Worm (Caenorhabditis elegans): ENCODE results near the gene Y54F10BM.9.

Gene Y54F10BM.9

DNA sequence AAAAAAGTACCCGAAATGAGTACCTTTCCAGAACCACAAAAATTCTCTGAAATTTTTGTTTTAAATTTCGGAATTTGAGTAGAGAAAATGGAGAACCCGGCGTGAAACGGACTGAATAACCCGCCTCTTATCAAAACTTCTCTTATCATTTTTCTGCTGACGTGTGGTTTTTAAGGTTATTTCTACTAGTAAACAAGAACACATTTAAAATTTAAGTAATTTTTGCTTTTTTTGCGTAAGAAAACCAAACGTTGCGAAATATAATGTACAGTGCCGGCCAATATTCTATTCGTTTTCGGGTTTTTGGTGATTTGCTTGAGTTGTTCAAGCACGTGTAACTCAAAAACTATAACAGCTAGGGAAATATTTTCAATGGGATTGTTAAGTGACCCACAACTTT is 6.3 kb upstream of the Y54F10BM.9 start:
- TF ChIP-seq snpc-4 (tag; optimal IDR thresholded peaks at IDR 0.05) (no peak), elt-2 (tag; optimal IDR thresholded peaks at IDR 0.05) (peak; percentile 50), pha-4 (tag; optimal IDR thresholded peaks at IDR 0.05) (peak; percentile 23), pqm-1 (tag; optimal IDR thresholded peaks at IDR 0.05) (peak; percentile 4)

DNA sequence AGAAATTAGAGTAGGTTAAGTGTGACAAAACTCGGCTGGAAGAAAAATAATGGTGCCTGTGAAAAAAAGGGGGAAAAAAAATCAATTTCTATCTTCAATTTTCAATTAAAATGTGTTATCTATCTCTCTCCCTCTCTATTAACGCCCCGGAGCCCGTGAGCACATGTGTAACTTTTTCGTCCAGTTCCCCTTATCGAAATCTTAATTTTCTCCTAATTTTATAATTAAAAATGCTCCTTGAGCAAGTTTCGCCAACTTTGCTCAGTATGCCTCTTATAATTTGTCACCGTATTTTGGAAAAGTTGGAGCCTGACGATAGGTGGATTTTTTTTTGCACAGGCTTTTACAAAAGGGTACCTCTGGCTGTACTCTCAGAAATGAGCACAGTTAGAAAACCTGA is 3.3 kb upstream of the Y54F10BM.9 start, which contains the start of the genes fbxa-1 and Y54F10BM.20:
Gene fbxa-1, minus strand, starts transcription at position 101 of the 400 bp plus-strand sequence.
Gene Y54F10BM.20, plus strand, starts transcription at position 231 of the 400 bp plus-strand sequence.
- no peak for TF ChIP-seq ztf-4 (tag; optimal IDR thresholded peaks at IDR 0.05)
- TF ChIP-seq ceh-16 (tag; optimal IDR thresholded peaks at IDR 0.05): no peak
- TF ChIP-seq lin-39 (tag; optimal IDR thresholded peaks at IDR 0.05): no peak
- TF ChIP-seq lin-15B (tag; optimal IDR thresholded peaks at IDR 0.05): no peak
- TF ChIP-seq snpc-4 (tag; optimal IDR thresholded peaks at IDR 0.05): no peak
- TF ChIP-seq unc-62 (GFP tag; optimal IDR thresholded peaks at IDR 0.05): no peak
- no peak for TF ChIP-seq mdl-1 (tag; optimal IDR thresholded peaks at IDR 0.05)
- no peak for TF ChIP-seq pha-4 (tag; optimal IDR thresholded peaks at IDR 0.05)
- no peak for TF ChIP-seq nhr-67 (tag; optimal IDR thresholded peaks at IDR 0.05)
- TF ChIP-seq ceh-28 (tag; optimal IDR thresholded peaks at IDR 0.05): no peak
- TF ChIP-seq nhr-23 (tag; optimal IDR thresholded peaks at IDR 0.05): no peak
- TF ChIP-seq elt-2 (tag; optimal IDR thresholded peaks at IDR 0.05): no peak
- TF ChIP-seq hmg-11 (tag; optimal IDR thresholded peaks at IDR 0.05): no peak
- TF ChIP-seq nhr-11 (tag; optimal IDR thresholded peaks at IDR 0.05): no peak
- no peak for TF ChIP-seq mml-1 (tag; optimal IDR thresholded peaks at IDR 0.05)
- TF ChIP-seq jun-1 (tag; optimal IDR thresholded peaks at IDR 0.05): no peak

DNA sequence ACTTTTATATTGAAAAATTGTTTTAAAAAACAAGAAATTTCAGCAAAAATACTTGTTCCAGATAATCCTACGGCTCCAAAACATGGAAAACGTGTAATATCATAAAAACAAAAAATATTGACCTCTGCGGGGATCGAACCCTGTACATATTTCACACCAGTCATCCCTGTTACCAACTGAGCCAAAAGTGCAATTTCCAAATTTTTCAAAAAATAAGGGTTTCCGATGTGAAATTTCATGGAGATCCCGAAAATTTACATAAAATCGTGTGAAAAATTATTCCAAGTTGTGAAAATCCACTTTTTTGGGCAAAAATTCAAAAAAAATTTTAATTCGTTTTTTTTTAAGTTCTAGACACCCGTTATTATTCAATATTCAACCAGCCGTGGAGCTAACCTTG is 578 bp downstream of the Y54F10BM.9 start:
- TF ChIP-seq nhr-12 (tag; optimal IDR thresholded peaks at IDR 0.05) (no peak), ceh-28 (tag; optimal IDR thresholded peaks at IDR 0.05) (no peak), ztf-11 (tag; optimal IDR thresholded peaks at IDR 0.05) (no peak), elt-2 (tag; optimal IDR thresholded peaks at IDR 0.05) (no peak), pha-4 (tag; optimal IDR thresholded peaks at IDR 0.05) (no peak), nhr-28 (tag; optimal IDR thresholded peaks at IDR 0.05) (no peak), jun-1 (tag; optimal IDR thresholded peaks at IDR 0.05) (no peak), ztf-4 (tag; optimal IDR thresholded peaks at IDR 0.05) (no peak), ceh-16 (tag; optimal IDR thresholded peaks at IDR 0.05) (no peak), nhr-11 (tag; optimal IDR thresholded peaks at IDR 0.05) (no peak), aly-2 (tag; optimal IDR thresholded peaks at IDR 0.05) (no peak), mdl-1 (tag; optimal IDR thresholded peaks at IDR 0.05) (no peak), egl-5 (tag; optimal IDR thresholded peaks at IDR 0.05) (no peak), tbx-2 (tag; optimal IDR thresholded peaks at IDR 0.05) (no peak), fos-1 (tag; optimal IDR thresholded peaks at IDR 0.05) (no peak), zag-1 (tag; optimal IDR thresholded peaks at IDR 0.05) (no peak), nhr-25 (tag; optimal IDR thresholded peaks at IDR 0.05) (no peak)

DNA sequence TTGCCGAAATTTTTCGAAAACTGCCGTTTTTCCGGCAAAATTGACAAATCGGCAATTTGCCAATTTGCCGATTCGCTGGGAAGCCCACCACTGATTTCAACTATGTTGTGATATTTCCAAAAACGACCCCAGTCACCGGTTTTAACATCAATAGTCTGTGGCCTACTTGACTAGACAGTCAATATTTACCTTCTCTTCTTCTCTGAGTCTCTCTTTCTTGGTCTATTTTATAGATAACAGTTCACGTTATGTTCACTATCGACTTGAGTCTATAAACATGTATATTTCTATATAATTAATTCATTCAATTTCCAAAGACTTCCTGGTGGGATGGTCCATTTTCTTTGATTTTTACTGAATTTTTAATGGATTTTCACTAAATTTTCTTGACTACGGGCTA is 10.0 kb downstream of the Y54F10BM.9 start:
- TF ChIP-seq pha-4 (tag; optimal IDR thresholded peaks at IDR 0.05) (peak; percentile 99), mdl-1 (tag; optimal IDR thresholded peaks at IDR 0.05) (no peak), pqm-1 (tag; optimal IDR thresholded peaks at IDR 0.05) (peak; percentile 69), elt-2 (tag; optimal IDR thresholded peaks at IDR 0.05) (peak; percentile 64), elt-3 (tag; optimal IDR thresholded peaks at IDR 0.05) (no peak), fos-1 (tag; optimal IDR thresholded peaks at IDR 0.05) (no peak)

DNA sequence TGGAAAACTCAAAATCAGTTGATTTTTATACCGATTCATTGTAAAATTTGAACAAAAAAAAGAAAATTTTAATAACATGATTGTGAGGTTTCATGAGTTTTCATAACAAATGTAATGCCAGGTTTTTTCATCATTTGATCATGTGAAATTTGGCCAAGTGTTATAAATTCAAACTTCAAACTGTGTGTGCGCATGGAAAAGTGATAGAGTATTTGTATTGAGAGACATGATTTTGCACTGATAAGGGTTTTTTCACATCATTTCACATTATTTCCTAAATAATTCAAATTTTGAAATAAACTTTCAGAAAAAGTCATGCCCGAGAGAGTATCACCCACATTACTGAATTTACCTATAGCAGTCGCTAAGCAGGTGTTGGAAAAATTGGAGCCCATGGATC is 13.6 kb downstream of the Y54F10BM.9 start, which contains the start of gene fbxa-219:
Gene fbxa-219, plus strand, starts transcription at position 277 of the 400 bp plus-strand sequence.
- TF ChIP-seq pqm-1 (tag; optimal IDR thresholded peaks at IDR 0.05) (peak; percentile 41), nfya-1 (tag; optimal IDR thresholded peaks at IDR 0.05; ENCODE audit: insufficient read depth) (no peak), nhr-43 (tag; optimal IDR thresholded peaks at IDR 0.05; ENCODE audit: poor library complexity, severe bottlenecking) (no peak), elt-2 (tag; optimal IDR thresholded peaks at IDR 0.05) (peak; percentile 59), ceh-9 (tag; optimal IDR thresholded peaks at IDR 0.05) (no peak), pha-4 (tag; optimal IDR thresholded peaks at IDR 0.05) (no peak), R02D3.7 (tag; optimal IDR thresholded peaks at IDR 0.05) (no peak), hmg-11 (tag; optimal IDR thresholded peaks at IDR 0.05) (no peak), sea-2 (GFP tag; optimal IDR thresholded peaks at IDR 0.05) (no peak), lsy-12 (tag; optimal IDR thresholded peaks at IDR 0.05) (no peak)

Data from whole organism, L3 larva.